Fruit fly (Drosophila melanogaster): Measurements from ENCODE around the gene Ddx1.

The Ddx1 gene

dm6 chr3L:22276614-22277013 lies 13.4 kb downstream of the Ddx1 start (continued):
- no peak for TF ChIP-seq Mrtf (GFP tag; IDR thresholded peaks at IDR 0.05)
- TF ChIP-seq CG1602 (GFP tag; optimal IDR thresholded peaks at IDR 0.05): no peak
- no peak for TF ChIP-seq Sox100B (GFP tag; optimal IDR thresholded peaks at IDR 0.05)
- TF ChIP-seq CG7786 (GFP tag; optimal IDR thresholded peaks at IDR 0.05): no peak
- no peak for TF ChIP-seq Dip2 (GFP tag; IDR thresholded peaks at IDR 0.05)
- TF ChIP-seq Hr39 (optimal IDR thresholded peaks at IDR 0.05): no peak
- no peak for TF ChIP-seq CG11723 (GFP tag; optimal IDR thresholded peaks at IDR 0.05)
- no peak for TF ChIP-seq Trl (optimal IDR thresholded peaks at IDR 0.05)
- TF ChIP-seq Trl (GFP tag; optimal IDR thresholded peaks at IDR 0.05): no peak
- no peak for TF ChIP-seq CG42726 (GFP tag; IDR thresholded peaks at IDR 0.05; ENCODE audit: partially characterized antibody)
- no peak for TF ChIP-seq tll (GFP tag; optimal IDR thresholded peaks at IDR 0.05)
- TF ChIP-seq CG15514 (GFP tag; optimal IDR thresholded peaks at IDR 0.05): no peak
- peak; percentile 48; the same call in 1 of the 2 replicates for TF ChIP-seq CG5953 (GFP tag; IDR thresholded peaks at IDR 0.05)
- no peak for TF ChIP-seq Atf-2 (GFP tag; optimal IDR thresholded peaks at IDR 0.05)
- TF ChIP-seq H2.0 (GFP tag; IDR thresholded peaks at IDR 0.05): peak; percentile 46; the same call in 1 of the 2 replicates
- no peak for TF ChIP-seq CG10209 (GFP tag; optimal IDR thresholded peaks at IDR 0.05)
- 0 out of 2 replicates have a peak, but pooled peaks have one; percentile 13 for TF ChIP-seq Poxn (GFP tag; IDR thresholded peaks at IDR 0.05)
- 0 out of 3 replicates have a peak, but pooled peaks have one; percentile 10 for TF ChIP-seq CG11456 (GFP tag; IDR thresholded peaks at IDR 0.05)
- no peak for TF ChIP-seq CG9727 (GFP tag; optimal IDR thresholded peaks at IDR 0.05)
- TF ChIP-seq CG9797 (GFP tag; optimal IDR thresholded peaks at IDR 0.05): no peak
- TF ChIP-seq Nf-YA (GFP tag; IDR thresholded peaks at IDR 0.05): no peak
- no peak for TF ChIP-seq CG2202 (tag; optimal IDR thresholded peaks at IDR 0.05)
- TF ChIP-seq Dref (GFP tag; IDR thresholded peaks at IDR 0.05): no peak
- no peak for TF ChIP-seq Bteb2 (GFP tag; optimal IDR thresholded peaks at IDR 0.05)
- TF ChIP-seq CG2678 (tag; optimal IDR thresholded peaks at IDR 0.05): peak; percentile 18
- TF ChIP-seq z (GFP tag; IDR thresholded peaks at IDR 0.05): no peak
- TF ChIP-seq NC2β (GFP tag; optimal IDR thresholded peaks at IDR 0.05): no peak
- no peak for TF ChIP-seq CG10979 (tag; optimal IDR thresholded peaks at IDR 0.05)
- no peak for TF ChIP-seq HmgD (GFP tag; optimal IDR thresholded peaks at IDR 0.05)
- no peak for TF ChIP-seq D19B (GFP tag; optimal IDR thresholded peaks at IDR 0.05)
- no peak for TF ChIP-seq grn (GFP tag; optimal IDR thresholded peaks at IDR 0.05)
- TF ChIP-seq ftz-f1 (GFP tag; optimal IDR thresholded peaks at IDR 0.05): no peak
- TF ChIP-seq gsb (GFP tag; IDR thresholded peaks at IDR 0.05): peak; percentile 30; the same call in 1 of the 2 replicates
- no peak for TF ChIP-seq toy (GFP tag; IDR thresholded peaks at IDR 0.05)
- no peak for TF ChIP-seq CG11398 (GFP tag; optimal IDR thresholded peaks at IDR 0.05)
- TF ChIP-seq Ssrp (tag; optimal IDR thresholded peaks at IDR 0.05): peak; percentile 10
- TF ChIP-seq cwo (GFP tag; optimal IDR thresholded peaks at IDR 0.05): no peak
- TF ChIP-seq CG14860 (GFP tag; IDR thresholded peaks at IDR 0.05; ENCODE audit: partially characterized antibody): no peak
- TF ChIP-seq CG17568 (GFP tag; optimal IDR thresholded peaks at IDR 0.05): no peak
- no peak for TF ChIP-seq btn (GFP tag; optimal IDR thresholded peaks at IDR 0.05)
- TF ChIP-seq CG6854 (GFP tag; optimal IDR thresholded peaks at IDR 0.05): peak; percentile 23
- no peak for TF ChIP-seq CG3065 (GFP tag; optimal IDR thresholded peaks at IDR 0.05)
- peak; percentile 16; the same call in 1 of the 3 replicates for TF ChIP-seq B-H1 (GFP tag; IDR thresholded peaks at IDR 0.05)
- TF ChIP-seq fd102C (GFP tag; optimal IDR thresholded peaks at IDR 0.05): no peak
- no peak for TF ChIP-seq CG2875 (GFP tag; optimal IDR thresholded peaks at IDR 0.05)
- TF ChIP-seq CG4282 (GFP tag; optimal IDR thresholded peaks at IDR 0.05): no peak
- TF ChIP-seq Dll (GFP tag; IDR thresholded peaks at IDR 0.05; ENCODE audit: partially characterized antibody): no peak
- peak; percentile 61 for TF ChIP-seq CG9817 (tag; optimal IDR thresholded peaks at IDR 0.05)
- TF ChIP-seq B-H2 (GFP tag; optimal IDR thresholded peaks at IDR 0.05): no peak
- no peak for TF ChIP-seq nerfin-1 (tag; optimal IDR thresholded peaks at IDR 0.05)
- no peak for TF ChIP-seq CG2199 (GFP tag; IDR thresholded peaks at IDR 0.05)
- peak; percentile 59; the same call in 1 of the 2 replicates for TF ChIP-seq Ptx1 (GFP tag; IDR thresholded peaks at IDR 0.05)
